Worm (Caenorhabditis elegans): Measurements from ENCODE around the gene ZC412.5.

Gene ZC412.5

ce11 chrV:14875371-14875770, at the start of gene ZC412.5:
Gene ZC412.5, minus strand, starts transcription at chrV:14875471.
- TF ChIP-seq mep-1 (tag; optimal IDR thresholded peaks at IDR 0.05): no peak
- TF ChIP-seq unc-39 (tag; optimal IDR thresholded peaks at IDR 0.05): no peak
- TF ChIP-seq nhr-2 (tag; optimal IDR thresholded peaks at IDR 0.05): no peak
- TF ChIP-seq mab-5 (tag; optimal IDR thresholded peaks at IDR 0.05): no peak
- no peak for TF ChIP-seq lin-32 (GFP tag; optimal IDR thresholded peaks at IDR 0.05)
- no peak for TF ChIP-seq blmp-1 (tag; optimal IDR thresholded peaks at IDR 0.05)
- no peak for TF ChIP-seq ceh-83 (GFP tag; optimal IDR thresholded peaks at IDR 0.05)
- no peak for TF ChIP-seq cnd-1 (tag; optimal IDR thresholded peaks at IDR 0.05)
- no peak for TF ChIP-seq tbx-8 (GFP tag; optimal IDR thresholded peaks at IDR 0.05)
- TF ChIP-seq bed-3 (GFP tag; optimal IDR thresholded peaks at IDR 0.05): no peak
- TF ChIP-seq unc-62 (GFP tag; optimal IDR thresholded peaks at IDR 0.05): no peak
- TF ChIP-seq drap-1 (GFP tag; optimal IDR thresholded peaks at IDR 0.05): no peak
- no peak for TF ChIP-seq ztf-11 (tag; optimal IDR thresholded peaks at IDR 0.05)
- no peak for TF ChIP-seq sem-2 (GFP tag; optimal IDR thresholded peaks at IDR 0.05)
- TF ChIP-seq nhr-28 (tag; optimal IDR thresholded peaks at IDR 0.05): no peak
- no peak for TF ChIP-seq snpc-4 (tag; optimal IDR thresholded peaks at IDR 0.05)
- no peak for TF ChIP-seq elt-1 (tag; optimal IDR thresholded peaks at IDR 0.05; ENCODE audit: borderline replicate concordance, insufficient read depth)
- no peak for TF ChIP-seq nhr-76 (tag; optimal IDR thresholded peaks at IDR 0.05)

- no peak for TF ChIP-seq ceh-83 (GFP tag; optimal IDR thresholded peaks at IDR 0.05)
- no peak for TF ChIP-seq mab-5 (tag; optimal IDR thresholded peaks at IDR 0.05)
- TF ChIP-seq blmp-1 (tag; optimal IDR thresholded peaks at IDR 0.05): no peak
- TF ChIP-seq zip-8 (tag; optimal IDR thresholded peaks at IDR 0.05): no peak
- TF ChIP-seq unc-120 (tag; optimal IDR thresholded peaks at IDR 0.05; ENCODE audit: poor library complexity, severe bottlenecking): no peak
- no peak for TF ChIP-seq nhr-237 (tag; optimal IDR thresholded peaks at IDR 0.05)
- no peak for TF ChIP-seq bed-3 (GFP tag; optimal IDR thresholded peaks at IDR 0.05)
- TF ChIP-seq tbx-8 (GFP tag; optimal IDR thresholded peaks at IDR 0.05): no peak
- TF ChIP-seq unc-39 (tag; optimal IDR thresholded peaks at IDR 0.05): no peak
- no peak for TF ChIP-seq M03D4.4 (tag; optimal IDR thresholded peaks at IDR 0.05)
- no peak for TF ChIP-seq snpc-4 (tag; optimal IDR thresholded peaks at IDR 0.05)
- TF ChIP-seq hlh-1 (tag; optimal IDR thresholded peaks at IDR 0.05): no peak
- no peak for TF ChIP-seq lsy-2 (tag; optimal IDR thresholded peaks at IDR 0.05)
- TF ChIP-seq ceh-43 (GFP tag; optimal IDR thresholded peaks at IDR 0.05): no peak
- TF ChIP-seq mls-2 (tag; optimal IDR thresholded peaks at IDR 0.05): no peak
- TF ChIP-seq pha-4 (tag; optimal IDR thresholded peaks at IDR 0.05): no peak
- TF ChIP-seq lin-13 (tag; optimal IDR thresholded peaks at IDR 0.05): no peak
- TF ChIP-seq elt-1 (tag; optimal IDR thresholded peaks at IDR 0.05; ENCODE audit: borderline replicate concordance, insufficient read depth): no peak
Measured at ce11 chrV:14924104-14924503, 48.8 kb upstream of the ZC412.5 start, which contains the start of gene srg-54. Gene srg-54, minus strand, starts transcription at chrV:14924204.

- TF ChIP-seq ceh-83 (GFP tag; optimal IDR thresholded peaks at IDR 0.05) (no peak), unc-39 (tag; optimal IDR thresholded peaks at IDR 0.05) (no peak), mls-2 (tag; optimal IDR thresholded peaks at IDR 0.05) (no peak)
Measured at ce11 chrV:14921509-14921908, 46.2 kb upstream of the ZC412.5 start, which contains the start of gene zmp-4. Gene zmp-4, minus strand, starts transcription at chrV:14921609.

- TF ChIP-seq sptf-1 (tag; optimal IDR thresholded peaks at IDR 0.05) (no peak), pha-4 (tag; optimal IDR thresholded peaks at IDR 0.05) (no peak), lsy-2 (tag; optimal IDR thresholded peaks at IDR 0.05) (no peak), unc-120 (tag; optimal IDR thresholded peaks at IDR 0.05; ENCODE audit: poor library complexity, severe bottlenecking) (no peak), tbx-8 (GFP tag; optimal IDR thresholded peaks at IDR 0.05) (no peak)
Measured at ce11 chrV:14915599-14915998, 40.3 kb upstream of the ZC412.5 start, which contains the start of gene H12D21.11. Gene H12D21.11, plus strand, starts transcription at chrV:14915899.

- TF ChIP-seq blmp-1 (tag; optimal IDR thresholded peaks at IDR 0.05) (no peak), M03D4.4 (tag; optimal IDR thresholded peaks at IDR 0.05) (no peak), ceh-83 (GFP tag; optimal IDR thresholded peaks at IDR 0.05) (no peak), drap-1 (GFP tag; optimal IDR thresholded peaks at IDR 0.05) (no peak), bed-3 (GFP tag; optimal IDR thresholded peaks at IDR 0.05) (no peak), nhr-76 (tag; optimal IDR thresholded peaks at IDR 0.05) (no peak), ztf-11 (tag; optimal IDR thresholded peaks at IDR 0.05) (no peak), mls-2 (tag; optimal IDR thresholded peaks at IDR 0.05) (no peak), flh-1 (GFP tag; optimal IDR thresholded peaks at IDR 0.05) (no peak), elt-3 (tag; optimal IDR thresholded peaks at IDR 0.05) (no peak), elt-1 (tag; optimal IDR thresholded peaks at IDR 0.05; ENCODE audit: borderline replicate concordance, insufficient read depth) (no peak), lin-32 (GFP tag; optimal IDR thresholded peaks at IDR 0.05) (no peak), unc-62 (GFP tag; optimal IDR thresholded peaks at IDR 0.05) (no peak), unc-120 (tag; optimal IDR thresholded peaks at IDR 0.05; ENCODE audit: poor library complexity, severe bottlenecking) (no peak), pha-4 (tag; optimal IDR thresholded peaks at IDR 0.05) (no peak), nhr-12 (tag; optimal IDR thresholded peaks at IDR 0.05) (no peak), ceh-39 (tag; optimal IDR thresholded peaks at IDR 0.05) (no peak), hlh-1 (tag; optimal IDR thresholded peaks at IDR 0.05) (no peak)
Measured at ce11 chrV:14910758-14911157, 35.5 kb upstream of the ZC412.5 start.

All from whole organism, mixed stage, embryonic.